Worm (Caenorhabditis elegans) whole organism, L4/young adult: ENCODE results near the gene F59B8.1.

Experiments
- W03F9.2 ChIP-seq: fragments of 150-350 bp; optimal IDR thresholded peaks from 2 replicates; lab custom pipeline; 2014; ENCODE audit warnings: missing biosample characterization, missing genetic modification characterization
- him-1 ChIP-seq: sonication (generic microtip); optimal IDR thresholded peaks from 2 replicates; lab custom pipeline; 2016; ENCODE audit warnings: missing genotype, missing genetic modification reagents, missing genetic modification characterization, missing compliant biosample characterization

ce11 chrIV:9440880-9441336, 12.8 kb downstream of the F59B8.1 start, which contains the start of gene idh-1:
- TF ChIP-seq him-1 (tag; lab: Kevin White, UChicago) (no peak), W03F9.2 (peak; percentile 36)
